ENCODE assay signal across 6 worm cellular contexts in the genomic region with DNA sequence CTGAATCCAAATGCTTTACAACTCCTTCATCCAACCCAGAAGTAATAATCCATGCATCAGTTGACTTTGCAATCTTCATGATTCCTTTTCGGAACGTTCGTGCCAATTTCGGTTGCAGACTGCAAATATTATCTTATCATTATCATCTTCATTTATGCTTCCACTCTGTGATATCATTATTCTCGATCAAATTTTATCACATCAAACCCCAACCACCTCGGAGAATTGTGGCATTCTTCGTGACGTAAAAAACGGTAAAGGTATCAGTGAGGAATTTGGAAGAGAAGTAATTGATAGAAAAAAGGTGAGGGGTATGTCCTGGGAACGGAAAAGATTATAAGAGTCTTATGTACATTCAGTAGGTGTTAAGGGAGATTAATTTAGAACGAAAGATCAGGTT.
TF ChIP-seq lines count a peak whose summit lies in the region.

No protein-coding gene starts in this region.

TF ChIP-seq in whole organism, L1 larva, 84 proteins besides CTCF, POLR2A, EP300 and RAD21:
- TF ChIP-seq pqm-1 (tag; optimal IDR thresholded peaks at IDR 0.05; lab: Kevin White, UChicago) (peak; percentile 73), lin-15B (tag; optimal IDR thresholded peaks at IDR 0.05; lab: Kevin White, UChicago) (no peak), tlp-1 (tag; optimal IDR thresholded peaks at IDR 0.05; lab: Kevin White, UChicago) (peak; percentile 7), nhr-11 (tag; optimal IDR thresholded peaks at IDR 0.05; lab: Kevin White, UChicago) (no peak), elt-2 (tag; optimal IDR thresholded peaks at IDR 0.05; lab: Kevin White, UChicago) (peak; percentile 66)
TF ChIP-seq in whole organism, L1 larva: peak in this region for 3.

TF ChIP-seq in whole organism, L2 larva, 48 proteins besides CTCF, POLR2A, EP300 and RAD21:
- TF ChIP-seq sma-9 (GFP tag; optimal IDR thresholded peaks at IDR 0.05; lab: Kevin White, UChicago) (peak; percentile 49), sma-9 (tag; optimal IDR thresholded peaks at IDR 0.05; lab: Kevin White, UChicago) (no peak), nhr-6 (tag; optimal IDR thresholded peaks at IDR 0.05; lab: Kevin White, UChicago) (no peak), lin-11 (tag; optimal IDR thresholded peaks at IDR 0.05; lab: Kevin White, UChicago) (no peak), mdl-1 (tag; optimal IDR thresholded peaks at IDR 0.05; lab: Kevin White, UChicago) (no peak), lin-13 (GFP tag; optimal IDR thresholded peaks at IDR 0.05; lab: Kevin White, UChicago) (no peak), fos-1 (tag; optimal IDR thresholded peaks at IDR 0.05; lab: Kevin White, UChicago) (peak; percentile 96), nhr-237 (tag; optimal IDR thresholded peaks at IDR 0.05; lab: Kevin White, UChicago) (no peak)

TF ChIP-seq in whole organism, L3 larva, 47 proteins besides CTCF, POLR2A, EP300 and RAD21 (continues in another document):
- TF ChIP-seq ztf-11 (tag; optimal IDR thresholded peaks at IDR 0.05; lab: Kevin White, UChicago): no peak
- no peak for TF ChIP-seq sea-2 (GFP tag; optimal IDR thresholded peaks at IDR 0.05; lab: Kevin White, UChicago)
- TF ChIP-seq egl-5 (tag; optimal IDR thresholded peaks at IDR 0.05; lab: Kevin White, UChicago): no peak
- no peak for TF ChIP-seq nfya-1 (tag; optimal IDR thresholded peaks at IDR 0.05; lab: Kevin White, UChicago; ENCODE audit: insufficient read depth)
- TF ChIP-seq eor-1 (tag; optimal IDR thresholded peaks at IDR 0.05; lab: Kevin White, UChicago): no peak
- no peak for TF ChIP-seq zag-1 (tag; optimal IDR thresholded peaks at IDR 0.05; lab: Kevin White, UChicago)
- peak; percentile 89 for TF ChIP-seq elt-2 (tag; optimal IDR thresholded peaks at IDR 0.05; lab: Kevin White, UChicago)
- TF ChIP-seq fkh-10 (GFP tag; optimal IDR thresholded peaks at IDR 0.05; lab: Kevin White, UChicago): no peak
- no peak for TF ChIP-seq aly-2 (tag; optimal IDR thresholded peaks at IDR 0.05; lab: Kevin White, UChicago)
- TF ChIP-seq nhr-67 (tag; optimal IDR thresholded peaks at IDR 0.05; lab: Kevin White, UChicago): no peak
- TF ChIP-seq ceh-82 (tag; optimal IDR thresholded peaks at IDR 0.05; lab: Kevin White, UChicago): no peak
- no peak for TF ChIP-seq ceh-16 (tag; optimal IDR thresholded peaks at IDR 0.05; lab: Kevin White, UChicago)
- TF ChIP-seq lsy-12 (tag; optimal IDR thresholded peaks at IDR 0.05; lab: Kevin White, UChicago): no peak
- no peak for TF ChIP-seq fos-1 (tag; optimal IDR thresholded peaks at IDR 0.05; lab: Kevin White, UChicago)
- TF ChIP-seq pqm-1 (tag; optimal IDR thresholded peaks at IDR 0.05; lab: Kevin White, UChicago): peak; percentile 64
- TF ChIP-seq ama-1 (optimal IDR thresholded peaks at IDR 0.05; lab: Kevin White, UChicago): no peak
- peak; percentile 63 for TF ChIP-seq jun-1 (tag; optimal IDR thresholded peaks at IDR 0.05; lab: Kevin White, UChicago)
- no peak for TF ChIP-seq ceh-28 (tag; optimal IDR thresholded peaks at IDR 0.05; lab: Kevin White, UChicago)
- no peak for TF ChIP-seq elt-3 (tag; optimal IDR thresholded peaks at IDR 0.05; lab: Kevin White, UChicago)
- TF ChIP-seq pha-4 (tag; optimal IDR thresholded peaks at IDR 0.05; lab: Kevin White, UChicago): no peak

TF ChIP-seq in whole organism, L4 larva, 104 proteins besides CTCF, POLR2A, EP300 and RAD21:
- no peak for TF ChIP-seq fos-1 (tag; optimal IDR thresholded peaks at IDR 0.05; lab: Kevin White, UChicago)
- peak; percentile 42 for TF ChIP-seq nhr-77 (tag; optimal IDR thresholded peaks at IDR 0.05; lab: Kevin White, UChicago)
- no peak for TF ChIP-seq Y105C5A.15 (GFP tag; IDR thresholded peaks at IDR 0.05; lab: Robert Waterston, UW)
- 0 out of 2 replicates have a peak, but pooled peaks have one; percentile 28 for TF ChIP-seq lin-1 (GFP tag; IDR thresholded peaks at IDR 0.05; lab: Robert Waterston, UW)
- no peak for TF ChIP-seq attf-4 (tag; optimal IDR thresholded peaks at IDR 0.05; lab: Kevin White, UChicago)
- peak; percentile 86 for TF ChIP-seq dmd-6 (GFP tag; IDR thresholded peaks at IDR 0.05; lab: Robert Waterston, UW)
- TF ChIP-seq php-3 (GFP tag; IDR thresholded peaks at IDR 0.05; lab: Robert Waterston, UW): 0 out of 2 replicates have a peak, but pooled peaks have one; percentile 19
- peak; percentile 45 for TF ChIP-seq dve-1 (tag; optimal IDR thresholded peaks at IDR 0.05; lab: Kevin White, UChicago; ENCODE audit: insufficient read depth)
- no peak for TF ChIP-seq daf-16 (GFP tag; optimal IDR thresholded peaks at IDR 0.05; lab: Kevin White, UChicago)
- peak; percentile 48 for TF ChIP-seq daf-16 (tag; optimal IDR thresholded peaks at IDR 0.05; lab: Kevin White, UChicago)
- no peak for TF ChIP-seq nhr-102 (tag; optimal IDR thresholded peaks at IDR 0.05; lab: Kevin White, UChicago)
- TF ChIP-seq nhr-28 (tag; optimal IDR thresholded peaks at IDR 0.05; lab: Kevin White, UChicago): peak; percentile 65
- TF ChIP-seq tra-1 (GFP tag; IDR thresholded peaks at IDR 0.05; lab: Robert Waterston, UW): 0 out of 2 replicates have a peak, but pooled peaks have one; percentile 23
- TF ChIP-seq hlh-11 (tag; optimal IDR thresholded peaks at IDR 0.05; lab: Kevin White, UChicago): peak; percentile 52
- TF ChIP-seq pqm-1 (tag; optimal IDR thresholded peaks at IDR 0.05; lab: Kevin White, UChicago): peak; percentile 96

TF ChIP-seq in whole organism, late embryonic, 69 proteins besides CTCF, POLR2A, EP300 and RAD21:
- TF ChIP-seq elt-2 (tag; optimal IDR thresholded peaks at IDR 0.05; lab: Kevin White, UChicago): peak; percentile 18
- TF ChIP-seq tbx-7 (tag; optimal IDR thresholded peaks at IDR 0.05; lab: Kevin White, UChicago): no peak

TF ChIP-seq in whole organism, young adult, 124 proteins besides CTCF, POLR2A, EP300 and RAD21:
- TF ChIP-seq F10E7.11 (tag; optimal IDR thresholded peaks at IDR 0.05; lab: Kevin White, UChicago) (no peak), B0035.1 (tag; optimal IDR thresholded peaks at IDR 0.05; lab: Kevin White, UChicago) (no peak), ets-4 (GFP tag; optimal IDR thresholded peaks at IDR 0.05; lab: Kevin White, UChicago) (peak; percentile 56), nhr-80 (tag; optimal IDR thresholded peaks at IDR 0.05; lab: Kevin White, UChicago) (peak; percentile 95), dox-1 (GFP tag; IDR thresholded peaks at IDR 0.05; lab: Robert Waterston, UW) (peak; percentile 57)
